Fruit fly (Drosophila melanogaster) whole organism, embryonic: Measurements from ENCODE around the gene CG18581.

ENCODE experiments used
- Blimp-1 ChIP-seq: fragments of 200-800 bp; sonication (Bioruptor generic); optimal IDR thresholded peaks from 3 replicates; lab custom pipeline; 2018; ENCODE audit warnings: missing biosample characterization, missing genetic modification characterization, mild to moderate bottlenecking, moderate library complexity, missing genetic modification reagents
- CG10209 ChIP-seq: fragments of 200-800 bp; sonication (Bioruptor generic); optimal IDR thresholded peaks from 3 replicates; lab custom pipeline; 2017; ENCODE audit warnings: missing biosample characterization, mild to moderate bottlenecking, missing genetic modification characterization, missing genetic modification reagents
- CG10462 ChIP-seq: fragments of 200-800 bp; sonication (Bioruptor generic); optimal IDR thresholded peaks from 2 replicates; lab custom pipeline; 2016; ENCODE audit warnings: missing biosample characterization, missing genetic modification characterization
- CG11695 ChIP-seq: fragments of 200-800 bp; sonication (Bioruptor generic); IDR thresholded peaks from 3 replicates; pipeline ENCODE4 v1.3.6; 2022; ENCODE audit warnings: missing biosample characterization, missing genetic modification characterization
- CG14441 ChIP-seq: fragments of 200-800 bp; sonication (Bioruptor generic); IDR thresholded peaks from 2 replicates; pipeline ENCODE4 v1.3.6; 2022; ENCODE audit warnings: missing biosample characterization, missing genetic modification characterization
- CG14860 ChIP-seq: fragments of 200-800 bp; sonication (Bioruptor generic); IDR thresholded peaks from 3 replicates; pipeline ENCODE4 v1.3.6; 2022; ENCODE audit warnings: missing biosample characterization, missing genetic modification characterization; ENCODE audit not compliant: partially characterized antibody
- CG15269 ChIP-seq: fragments of 200-800 bp; sonication (Bioruptor generic); optimal IDR thresholded peaks from 2 replicates; lab custom pipeline; 2018; ENCODE audit warnings: missing biosample characterization, mild to moderate bottlenecking, missing genetic modification characterization, moderate library complexity
- CG15514 ChIP-seq: fragments of 200-800 bp; sonication (Bioruptor generic); optimal IDR thresholded peaks from 3 replicates; lab custom pipeline; 2017; ENCODE audit warnings: missing biosample characterization, missing genetic modification characterization, mild to moderate bottlenecking, moderate library complexity, missing genetic modification reagents
- CG1647 ChIP-seq: fragments of 200-800 bp; sonication (Bioruptor generic); optimal IDR thresholded peaks from 3 replicates; lab custom pipeline; 2016; ENCODE audit warnings: missing biosample characterization, missing genetic modification characterization
- CG18619 ChIP-seq: fragments of 200-800 bp; sonication (Bioruptor generic); optimal IDR thresholded peaks from 3 replicates; lab custom pipeline; 2017; ENCODE audit warnings: missing biosample characterization, mild to moderate bottlenecking, missing genetic modification characterization
- CG2120 ChIP-seq: fragments of 200-800 bp; sonication (Bioruptor generic); optimal IDR thresholded peaks from 3 replicates; lab custom pipeline; 2016; ENCODE audit warnings: missing biosample characterization, missing genetic modification characterization
- CG30403 ChIP-seq: fragments of 200-800 bp; sonication (Bioruptor generic); optimal IDR thresholded peaks from 3 replicates; lab custom pipeline; 2016; ENCODE audit warnings: missing biosample characterization, missing genetic modification characterization
- CG5953 ChIP-seq: fragments of 200-800 bp; sonication (Bioruptor generic); IDR thresholded peaks from 2 replicates; pipeline ENCODE4 v1.3.6; 2022; ENCODE audit warnings: missing biosample characterization, missing genetic modification characterization
- CG6254 ChIP-seq: fragments of 200-800 bp; sonication (Bioruptor generic); optimal IDR thresholded peaks from 3 replicates; lab custom pipeline; 2017; ENCODE audit warnings: mild to moderate bottlenecking, missing biosample characterization, missing genetic modification reagents, missing genetic modification characterization
- CG7786 ChIP-seq: fragments of 200-800 bp; sonication (Bioruptor generic); optimal IDR thresholded peaks from 2 replicates; lab custom pipeline; 2016; ENCODE audit warnings: missing biosample characterization, missing genetic modification characterization
- CG7928 ChIP-seq: fragments of 200-800 bp; sonication (Bioruptor generic); optimal IDR thresholded peaks from 2 replicates; lab custom pipeline; 2017; ENCODE audit warnings: missing biosample characterization, mild to moderate bottlenecking, missing genetic modification characterization
- CG8290 ChIP-seq, 3 experiments: fragments of 200-800 bp; sonication (Bioruptor generic); optimal IDR thresholded peaks; 2 replicates each; lab custom pipeline; 2016 to 2019; ENCODE audit warnings: missing biosample characterization in 3 of 3, missing genetic modification characterization in 3 of 3, mild to moderate bottlenecking in 2 of 3, moderate library complexity in 1 of 3
- CTCF ChIP-seq: fragments of 200-800 bp; sonication (Bioruptor generic); optimal IDR thresholded peaks from 2 replicates; lab custom pipeline; 2017; ENCODE audit warnings: missing biosample characterization, mild to moderate bottlenecking, missing genetic modification characterization, moderate library complexity
- Camta ChIP-seq: fragments of 200-800 bp; sonication (Bioruptor generic); optimal IDR thresholded peaks from 2 replicates; lab custom pipeline; 2016; ENCODE audit warnings: missing biosample characterization, missing genetic modification characterization
- Chrac-16 ChIP-seq: fragments of 200-800 bp; sonication (Bioruptor generic); optimal IDR thresholded peaks from 3 replicates; lab custom pipeline; 2016; ENCODE audit warnings: missing biosample characterization, missing genetic modification characterization
- CoRest ChIP-seq: fragments of 200-800 bp; sonication (Bioruptor generic); optimal IDR thresholded peaks from 3 replicates; lab custom pipeline; 2018; ENCODE audit warnings: missing biosample characterization, mild to moderate bottlenecking, missing genetic modification characterization, moderate library complexity
- Drgx ChIP-seq: fragments of 200-800 bp; sonication (Bioruptor generic); IDR thresholded peaks from 2 replicates; pipeline ENCODE4 v1.3.6; 2022; ENCODE audit warnings: missing biosample characterization, missing genetic modification characterization
- Hmx ChIP-seq: fragments of 200-800 bp; sonication (Bioruptor generic); optimal IDR thresholded peaks from 2 replicates; lab custom pipeline; 2016; ENCODE audit warnings: missing biosample characterization, missing genetic modification characterization
- MESR4 ChIP-seq: fragments of 200-800 bp; sonication (Bioruptor generic); optimal IDR thresholded peaks from 2 replicates; lab custom pipeline; 2018; ENCODE audit warnings: missing biosample characterization, mild to moderate bottlenecking, missing genetic modification characterization, moderate library complexity
- MTF-1 ChIP-seq: fragments of 200-800 bp; sonication (Bioruptor generic); optimal IDR thresholded peaks from 2 replicates; lab custom pipeline; 2018; ENCODE audit warnings: missing biosample characterization, mild to moderate bottlenecking, missing genetic modification characterization, borderline replicate concordance
- Meics ChIP-seq: fragments of 200-800 bp; sonication (Bioruptor generic); optimal IDR thresholded peaks from 2 replicates; lab custom pipeline; 2017; ENCODE audit warnings: missing biosample characterization, mild to moderate bottlenecking, missing genetic modification characterization
- amos ChIP-seq: fragments of 200-800 bp; sonication (Bioruptor generic); IDR thresholded peaks from 2 replicates; pipeline ENCODE4 v1.3.6; 2022; ENCODE audit warnings: missing biosample characterization, missing genetic modification characterization; ENCODE audit not compliant: partially characterized antibody
- ap ChIP-seq: fragments of 200-800 bp; sonication (Bioruptor generic); IDR thresholded peaks from 2 replicates; pipeline ENCODE4 v1.3.6; 2022; ENCODE audit warnings: missing biosample characterization, missing genetic modification characterization
- ase ChIP-seq: fragments of 200-800 bp; sonication (Bioruptor generic); IDR thresholded peaks from 3 replicates; pipeline ENCODE4 v1.3.6; 2022; ENCODE audit warnings: missing biosample characterization, missing genetic modification characterization
- bigmax ChIP-seq: fragments of 200-800 bp; sonication (Bioruptor generic); optimal IDR thresholded peaks from 2 replicates; lab custom pipeline; 2018; ENCODE audit warnings: missing biosample characterization, mild to moderate bottlenecking, missing genetic modification characterization
- dati ChIP-seq: fragments of 200-800 bp; sonication (Bioruptor generic); IDR thresholded peaks from 2 replicates; pipeline ENCODE4 v1.3.6; 2022; ENCODE audit warnings: missing biosample characterization, missing genetic modification characterization
- dm ChIP-seq: fragments of 200-800 bp; sonication (Bioruptor generic); optimal IDR thresholded peaks from 3 replicates; lab custom pipeline; 2016; ENCODE audit warnings: missing biosample characterization, missing genetic modification characterization
- exex ChIP-seq: fragments of 200-800 bp; sonication (Bioruptor generic); optimal IDR thresholded peaks from 4 replicates; lab custom pipeline; 2018; ENCODE audit warnings: missing biosample characterization, mild to moderate bottlenecking, missing genetic modification characterization, moderate library complexity
- fd102C ChIP-seq: fragments of 200-800 bp; sonication (Bioruptor generic); optimal IDR thresholded peaks from 2 replicates; lab custom pipeline; 2018; ENCODE audit warnings: missing biosample characterization, mild to moderate bottlenecking, missing genetic modification characterization, moderate library complexity
- fd64A ChIP-seq: fragments of 200-800 bp; sonication (Bioruptor generic); optimal IDR thresholded peaks from 3 replicates; lab custom pipeline; 2018; ENCODE audit warnings: missing biosample characterization, mild to moderate bottlenecking, missing genetic modification characterization
- grn ChIP-seq: fragments of 200-800 bp; sonication (Bioruptor generic); optimal IDR thresholded peaks from 3 replicates; lab custom pipeline; 2017; ENCODE audit warnings: missing biosample characterization, missing genetic modification characterization
- hth ChIP-seq: fragments of >200 bp; optimal IDR thresholded peaks from 2 replicates; lab custom pipeline; 2017; ENCODE audit warnings: inconsistent platforms
- ind ChIP-seq: fragments of 200-800 bp; sonication (Bioruptor generic); optimal IDR thresholded peaks from 3 replicates; lab custom pipeline; 2016; ENCODE audit warnings: missing biosample characterization, missing genetic modification characterization
- jumu ChIP-seq: fragments of 200-800 bp; sonication (Bioruptor generic); optimal IDR thresholded peaks from 3 replicates; lab custom pipeline; 2016; ENCODE audit warnings: missing biosample characterization, missing genetic modification characterization
- klu ChIP-seq: fragments of 200-800 bp; sonication (Bioruptor generic); IDR thresholded peaks from 2 replicates; pipeline ENCODE4 v1.3.6; 2022; ENCODE audit warnings: missing biosample characterization, missing genetic modification characterization
- knrl ChIP-seq: fragments of 200-800 bp; sonication (Bioruptor generic); IDR thresholded peaks from 3 replicates; pipeline ENCODE4 v1.3.6; 2022; ENCODE audit warnings: missing biosample characterization, missing genetic modification characterization; ENCODE audit not compliant: partially characterized antibody
- mam ChIP-seq: fragments of 200-800 bp; sonication (Bioruptor generic); optimal IDR thresholded peaks from 3 replicates; lab custom pipeline; 2016; ENCODE audit warnings: missing biosample characterization, missing genetic modification characterization
- otp ChIP-seq: fragments of 200-800 bp; sonication (Bioruptor generic); IDR thresholded peaks from 3 replicates; pipeline ENCODE4, ENCODE4 v1.3.6; 2022; ENCODE audit warnings: missing biosample characterization, missing genetic modification characterization
- p53 ChIP-seq: fragments of 200-800 bp; sonication (Bioruptor generic); optimal IDR thresholded peaks from 2 replicates; lab custom pipeline; 2016; ENCODE audit warnings: missing biosample characterization, missing genetic modification characterization
- sisA ChIP-seq: fragments of 200-800 bp; sonication (Bioruptor generic); IDR thresholded peaks from 2 replicates; pipeline ENCODE4 v1.3.6; 2022; ENCODE audit warnings: missing biosample characterization, missing genetic modification characterization
- sna ChIP-seq: fragments of 200-800 bp; sonication (Bioruptor generic); IDR thresholded peaks from 2 replicates; pipeline ENCODE4 v1.3.6; 2022; ENCODE audit warnings: missing biosample characterization, missing genetic modification characterization; ENCODE audit not compliant: partially characterized antibody
- so ChIP-seq: fragments of 200-800 bp; sonication (Bioruptor generic); IDR thresholded peaks from 3 replicates; pipeline ENCODE4 v1.3.6; 2022; ENCODE audit warnings: missing biosample characterization, missing genetic modification characterization
- tgo ChIP-seq: fragments of 200-800 bp; sonication (Bioruptor generic); IDR thresholded peaks from 3 replicates; pipeline ENCODE4 v1.3.6; 2022; ENCODE audit warnings: missing biosample characterization, missing genetic modification characterization
- tx ChIP-seq: fragments of 200-800 bp; sonication (Bioruptor generic); optimal IDR thresholded peaks from 2 replicates; lab custom pipeline; 2016; ENCODE audit warnings: missing biosample characterization, missing genetic modification characterization
- wdn ChIP-seq: fragments of 200-800 bp; sonication (Bioruptor generic); IDR thresholded peaks from 2 replicates; pipeline ENCODE4 v1.3.6; 2022; ENCODE audit warnings: missing biosample characterization, missing genetic modification characterization

CG18581 gene

DNA sequence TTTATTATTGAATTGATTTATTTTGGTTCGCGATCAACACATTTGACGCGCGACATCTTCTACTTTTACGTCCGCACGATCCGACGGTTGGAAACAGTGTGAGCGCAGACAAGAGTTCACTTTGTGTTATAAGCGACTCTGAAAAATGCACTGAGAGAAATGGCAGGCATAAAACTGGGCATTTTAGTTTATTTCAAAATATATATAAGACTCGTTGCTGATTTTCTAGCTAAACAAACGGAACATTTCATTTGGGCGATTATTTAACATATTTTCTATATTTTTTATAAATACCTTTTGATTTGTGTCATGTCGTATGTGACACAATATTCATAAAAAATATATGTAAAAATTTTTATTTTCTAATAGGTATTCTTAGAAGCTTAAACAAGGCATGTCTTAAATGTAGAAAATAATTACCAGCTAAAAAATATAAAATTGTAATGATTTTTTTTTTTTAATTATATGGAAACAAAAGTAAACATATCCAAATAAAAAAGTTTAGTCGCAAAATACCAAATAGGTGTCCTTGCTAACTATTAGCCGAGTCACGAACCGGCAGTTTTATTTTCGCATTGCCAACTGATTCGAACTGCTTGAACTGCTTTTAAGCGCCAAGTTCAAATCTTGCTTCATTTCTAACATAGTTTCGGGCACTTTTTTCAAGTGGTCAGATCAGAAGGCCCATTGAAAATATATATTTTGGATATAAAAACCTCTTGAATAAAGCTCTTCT, 35.9 kb downstream of the CG18581 start, which contains the start of gene Reck (continued):
- peak; percentile 83 for TF ChIP-seq Meics (GFP tag; lab: Kevin White, UChicago)
- peak; percentile 25 for TF ChIP-seq CG1647 (GFP tag; lab: Kevin White, UChicago)
- TF ChIP-seq wdn (GFP tag; lab: Robert Waterston, UW) = no peak
- no peak for TF ChIP-seq amos
- TF ChIP-seq CG10462 = peak; percentile 42
- TF ChIP-seq CG14441 (GFP tag; lab: Robert Waterston, UW) = peak; percentile 81
- no peak for TF ChIP-seq dm (GFP tag; lab: Kevin White, UChicago)
- TF ChIP-seq CG5953 (GFP tag; lab: Robert Waterston, UW) = peak; percentile 89
- TF ChIP-seq Hmx (GFP tag; lab: Kevin White, UChicago) = no peak
- peak; percentile 59 for TF ChIP-seq CTCF (GFP tag; lab: Kevin White, UChicago)
- peak; percentile 78 for TF ChIP-seq CoRest (tag; lab: Kevin White, UChicago)
- TF ChIP-seq so (GFP tag; lab: Robert Waterston, UW) = no peak; the same call in none of the 3 replicates
- peak; percentile 72 for TF ChIP-seq Chrac-16
- peak; percentile 35 for TF ChIP-seq grn
- TF ChIP-seq CG15269 = peak; percentile 83
- no peak for TF ChIP-seq p53 (GFP tag; lab: Kevin White, UChicago)
- peak; percentile 20 for TF ChIP-seq CG7786 (GFP tag; lab: Kevin White, UChicago)
- peak; percentile 84 for TF ChIP-seq sisA
- peak; percentile 52; the same call in 1 of the 3 replicates for TF ChIP-seq knrl (GFP tag; lab: Robert Waterston, UW)
- peak; percentile 92 for TF ChIP-seq Blimp-1 (GFP tag; lab: Kevin White, UChicago)
- peak; percentile 94 for TF ChIP-seq Drgx (GFP tag; lab: Robert Waterston, UW)
- TF ChIP-seq klu (GFP tag; lab: Robert Waterston, UW) = no peak
- TF ChIP-seq CG30403 (GFP tag; lab: Kevin White, UChicago) = peak; percentile 82
- TF ChIP-seq fd64A = no peak
- TF ChIP-seq CG2120 = peak; percentile 66
- peak; percentile 79; the same call in 2 of the 3 replicates for TF ChIP-seq otp (GFP tag; lab: Robert Waterston, UW)
- peak; percentile 64 for TF ChIP-seq ap
- no peak for TF ChIP-seq sna
- peak; percentile 75 for TF ChIP-seq CG18619 (GFP tag; lab: Kevin White, UChicago)
- peak; percentile 79 for TF ChIP-seq dati (GFP tag; lab: Robert Waterston, UW)
- no peak for TF ChIP-seq fd102C (GFP tag; lab: Kevin White, UChicago)
- peak; percentile 12 for TF ChIP-seq tx (GFP tag; lab: Kevin White, UChicago)
- no peak for TF ChIP-seq CG14860 (GFP tag; lab: Robert Waterston, UW)
- TF ChIP-seq CG7928 = peak; percentile 5
- peak; percentile 1 for TF ChIP-seq MESR4 (GFP tag; lab: Kevin White, UChicago)
- TF ChIP-seq ase (GFP tag; lab: Robert Waterston, UW) = peak; percentile 77; the same call in 2 of the 3 replicates
- TF ChIP-seq ind (GFP tag; lab: Kevin White, UChicago) = peak; percentile 81
- no peak for TF ChIP-seq bigmax
- peak; percentile 29 for TF ChIP-seq exex (tag; lab: Kevin White, UChicago)
- TF ChIP-seq hth (lab: Kevin White, UChicago) = no peak
- peak; percentile 73 for TF ChIP-seq CG10209 (GFP tag; lab: Kevin White, UChicago)
- peak; percentile 31 for TF ChIP-seq Camta (GFP tag; lab: Kevin White, UChicago)
- peak; percentile 6 for TF ChIP-seq CG8290 (GFP tag; optimal IDR thresholded peaks at IDR 0.05; lab: Kevin White, UChicago)
- TF ChIP-seq CG8290 (tag; optimal IDR thresholded peaks at IDR 0.05; lab: Kevin White, UChicago) = peak in 1 of 2 experiments; percentile 49
- no peak for TF ChIP-seq jumu (GFP tag; lab: Kevin White, UChicago)
- TF ChIP-seq mam (GFP tag; lab: Kevin White, UChicago) = peak; percentile 56
- peak; percentile 72 for TF ChIP-seq tgo (GFP tag; lab: Robert Waterston, UW)
- peak; percentile 77 for TF ChIP-seq MTF-1 (GFP tag; lab: Kevin White, UChicago)
- peak; percentile 76 for TF ChIP-seq CG15514
- peak; percentile 90 for TF ChIP-seq CG6254 (GFP tag; lab: Kevin White, UChicago)
- peak; percentile 83 for TF ChIP-seq CG11695 (GFP tag; lab: Robert Waterston, UW)
